Fruit fly (Drosophila melanogaster): ENCODE results near the gene euc.

- TF ChIP-seq pan (optimal IDR thresholded peaks at IDR 0.05) (no peak), CG8478 (optimal IDR thresholded peaks at IDR 0.05) (no peak), EcR (GFP tag; optimal IDR thresholded peaks at IDR 0.05) (no peak), Dll (optimal IDR thresholded peaks at IDR 0.05) (no peak), psq (optimal IDR thresholded peaks at IDR 0.05) (no peak)
Measured at dm6 chr3R:18999906-19000451, 21.4 kb upstream of the euc start.
